Worm (Caenorhabditis elegans): ENCODE data around the gene nhr-61.

DNA sequence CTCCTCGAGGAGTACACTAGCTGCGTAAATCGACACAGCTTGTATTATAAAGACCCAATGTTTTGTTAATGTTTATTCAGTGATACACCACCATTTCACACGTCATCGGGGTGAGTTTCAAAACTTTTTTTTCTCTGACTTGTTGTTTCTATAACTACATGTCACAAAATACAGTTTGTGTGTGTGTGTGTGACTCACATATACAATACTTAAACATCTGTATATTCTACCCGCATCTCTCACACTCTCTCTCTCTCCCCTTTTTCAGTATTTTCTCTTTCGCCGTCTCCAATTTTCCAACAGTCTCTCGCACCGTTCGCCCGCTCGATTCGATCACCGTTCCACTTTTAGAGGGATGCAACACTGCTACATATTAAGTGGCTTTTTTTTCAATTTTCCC, 6.9 kb downstream of the nhr-61 start:
- TF ChIP-seq lin-39 (tag; optimal IDR thresholded peaks at IDR 0.05): no peak
- peak; percentile 36 for TF ChIP-seq jun-1 (tag; optimal IDR thresholded peaks at IDR 0.05)
- no peak for TF ChIP-seq ama-1 (optimal IDR thresholded peaks at IDR 0.05)
- no peak for TF ChIP-seq F37D6.2 (tag; optimal IDR thresholded peaks at IDR 0.05)
- TF ChIP-seq nhr-102 (tag; optimal IDR thresholded peaks at IDR 0.05): peak; percentile 10

Measured in whole organism, L4 larva.